Worm (Caenorhabditis elegans) whole organism, early embryonic: ENCODE measurements around the gene T13C2.2.

Experiments used
- B0310.2 ChIP-seq: sonication (generic microtip); optimal IDR thresholded peaks from 2 replicates; lab custom pipeline; 2016; ENCODE audit warnings: mild to moderate bottlenecking, missing genetic modification characterization, missing compliant biosample characterization
- F13C5.2 ChIP-seq: sonication (generic microtip); optimal IDR thresholded peaks from 2 replicates; lab custom pipeline; 2017; ENCODE audit warnings: mild to moderate bottlenecking, missing genetic modification characterization, inconsistent platforms, missing compliant biosample characterization
- aly-1 ChIP-seq: sonication (generic microtip); optimal IDR thresholded peaks from 2 replicates; lab custom pipeline; 2016; ENCODE audit warnings: missing genetic modification characterization, missing compliant biosample characterization
- ama-1 ChIP-seq: fragments of 150-350 bp; optimal IDR thresholded peaks from 2 replicates; lab custom pipeline; 2014
- ceh-13 ChIP-seq: fragments of 200-800 bp; sonication (Bioruptor generic); optimal IDR thresholded peaks from 2 replicates; lab custom pipeline; 2018; ENCODE audit warnings: mild to moderate bottlenecking, missing genetic modification characterization, missing compliant biosample characterization
- ceh-36 ChIP-seq: sonication (generic microtip); optimal IDR thresholded peaks from 2 replicates; lab custom pipeline; 2016; ENCODE audit warnings: missing genetic modification characterization, inconsistent platforms, missing compliant biosample characterization
- ets-7 ChIP-seq: sonication (generic microtip); optimal IDR thresholded peaks from 2 replicates; lab custom pipeline; 2016; ENCODE audit warnings: missing genotype, missing genetic modification characterization, missing compliant biosample characterization
- flt-1 ChIP-seq: fragments of 200-800 bp; sonication (Bioruptor generic); IDR thresholded peaks from 2 replicates; pipeline ENCODE4 v1.3.6; 2022; ENCODE audit warnings: missing genetic modification characterization, missing compliant biosample characterization
- hmbx-1 ChIP-seq: sonication (generic microtip); optimal IDR thresholded peaks from 2 replicates; lab custom pipeline; 2016; ENCODE audit warnings: mild to moderate bottlenecking, missing genetic modification characterization, missing compliant biosample characterization
- hmg-4 ChIP-seq: fragments of 200-800 bp; sonication (Bioruptor generic); optimal IDR thresholded peaks from 2 replicates; lab custom pipeline; 2018; ENCODE audit warnings: mild to moderate bottlenecking, missing genetic modification characterization, missing compliant biosample characterization
- hnd-1 ChIP-seq: sonication (generic microtip); optimal IDR thresholded peaks from 2 replicates; lab custom pipeline; 2016; ENCODE audit warnings: missing genetic modification characterization, missing compliant biosample characterization
- pes-1 ChIP-seq: fragments of 200-800 bp; sonication (Bioruptor generic); IDR thresholded peaks from 2 replicates; pipeline ENCODE4 v1.3.6; 2022; ENCODE audit warnings: missing genetic modification reagents, missing genetic modification characterization, missing compliant biosample characterization
- scrt-1 ChIP-seq: fragments of 200-800 bp; sonication (Bioruptor generic); IDR thresholded peaks from 2 replicates; pipeline ENCODE4 v1.3.6; 2022; ENCODE audit warnings: missing genetic modification characterization, missing compliant biosample characterization
- sea-1 ChIP-seq: fragments of 200-800 bp; sonication (Bioruptor generic); conservative IDR thresholded peaks from 2 replicates; pipeline ENCODE4 v1.3.6; 2022; ENCODE audit warnings: missing genetic modification characterization, missing compliant biosample characterization
- tbx-11 ChIP-seq: fragments of 200-800 bp; sonication (Bioruptor generic); IDR thresholded peaks from 2 replicates; pipeline ENCODE4 v1.3.6; 2022; ENCODE audit warnings: missing genetic modification characterization, missing compliant biosample characterization
- tbx-37 ChIP-seq: fragments of 200-800 bp; sonication (Bioruptor generic); conservative IDR thresholded peaks from 2 replicates; pipeline ENCODE4 v1.3.6; 2022; ENCODE audit warnings: missing genetic modification reagents, missing genetic modification characterization, missing compliant biosample characterization
- tra-4 ChIP-seq: sonication (generic microtip); optimal IDR thresholded peaks from 2 replicates; lab custom pipeline; 2017; ENCODE audit warnings: missing genetic modification characterization, missing compliant biosample characterization

Gene T13C2.2

DNA sequence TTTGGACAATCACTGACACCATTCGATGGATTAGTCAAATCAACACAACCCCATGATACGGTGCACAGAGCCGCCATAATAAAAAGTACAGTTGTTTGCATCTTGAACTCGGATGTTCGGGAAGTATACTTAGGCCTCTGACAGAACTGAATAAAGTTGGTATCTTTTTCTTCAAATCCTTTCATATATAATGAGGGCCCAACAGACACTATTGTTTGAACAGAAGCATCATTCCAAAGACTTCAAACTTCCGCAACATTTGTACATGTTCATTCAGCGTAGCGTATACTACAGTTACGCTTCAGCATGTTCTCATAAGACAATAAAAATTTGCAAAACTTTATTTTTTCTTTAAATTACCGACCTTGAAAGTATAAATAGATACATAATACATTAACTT is 40.0 kb upstream of the T13C2.2 start, which contains the start of gene F41G3.19:
TSS of gene F41G3.19 (minus strand) at position 101 of the 400 bp plus-strand sequence.
- no peak for TF ChIP-seq hmg-4 (GFP tag; lab: Kevin White, UChicago)
- TF ChIP-seq ceh-13 (GFP tag; lab: Kevin White, UChicago) = no peak
- TF ChIP-seq tbx-37 = no peak
- no peak for TF ChIP-seq tbx-11 (GFP tag; lab: Robert Waterston, UW)
- no peak for TF ChIP-seq F13C5.2 (tag; lab: Kevin White, UChicago)
- no peak for TF ChIP-seq B0310.2 (tag; lab: Kevin White, UChicago)
- TF ChIP-seq hnd-1 (tag; lab: Kevin White, UChicago) = no peak
- TF ChIP-seq tra-4 (tag; lab: Kevin White, UChicago) = no peak
- no peak for TF ChIP-seq pes-1 (GFP tag; lab: Robert Waterston, UW)
- TF ChIP-seq flt-1 = no peak
- no peak for TF ChIP-seq scrt-1
- no peak for TF ChIP-seq ets-7 (tag; lab: Kevin White, UChicago)
- no peak for TF ChIP-seq aly-1
- no peak for TF ChIP-seq ceh-36 (tag; lab: Kevin White, UChicago)
- TF ChIP-seq ama-1 (lab: Kevin White, UChicago) = no peak
- TF ChIP-seq sea-1 (GFP tag; lab: Robert Waterston, UW) = no peak
- no peak for TF ChIP-seq hmbx-1

DNA sequence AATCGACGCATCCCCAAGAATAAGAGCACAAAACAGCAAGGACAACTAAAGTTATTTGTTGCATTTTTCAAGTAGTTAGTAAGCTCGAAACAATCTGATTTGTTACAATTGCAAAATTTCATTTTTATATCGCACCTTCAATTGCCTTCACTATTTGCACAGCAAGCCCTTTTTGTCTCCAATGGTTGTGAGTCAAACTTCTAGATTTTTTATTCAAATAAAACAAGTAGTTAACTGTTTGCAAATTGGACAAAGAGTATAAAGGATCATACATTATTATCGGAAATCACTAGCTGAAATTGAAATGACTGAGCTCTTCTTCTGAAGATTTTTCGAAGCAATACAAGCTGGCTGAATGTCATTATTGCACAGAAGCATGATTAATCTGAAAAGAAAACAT is 39.1 kb upstream of the T13C2.2 start, which contains the start of gene F41G3.21:
TSS of gene F41G3.21 (minus strand) at position 101 of the 400 bp plus-strand sequence.
- TF ChIP-seq tbx-11 (GFP tag; lab: Robert Waterston, UW) = no peak
- no peak for TF ChIP-seq F13C5.2 (tag; lab: Kevin White, UChicago)
- TF ChIP-seq tra-4 (tag; lab: Kevin White, UChicago) = no peak
- TF ChIP-seq pes-1 (GFP tag; lab: Robert Waterston, UW) = no peak
- TF ChIP-seq ceh-13 (GFP tag; lab: Kevin White, UChicago) = no peak
- TF ChIP-seq ama-1 (lab: Kevin White, UChicago) = no peak
- no peak for TF ChIP-seq flt-1
- TF ChIP-seq B0310.2 (tag; lab: Kevin White, UChicago) = no peak
- TF ChIP-seq ceh-36 (tag; lab: Kevin White, UChicago) = no peak
- no peak for TF ChIP-seq tbx-37
- no peak for TF ChIP-seq ets-7 (tag; lab: Kevin White, UChicago)
- TF ChIP-seq scrt-1 = no peak
- no peak for TF ChIP-seq hnd-1 (tag; lab: Kevin White, UChicago)
- TF ChIP-seq hmg-4 (GFP tag; lab: Kevin White, UChicago) = no peak
- no peak for TF ChIP-seq sea-1 (GFP tag; lab: Robert Waterston, UW)
- TF ChIP-seq hmbx-1 = no peak
- TF ChIP-seq aly-1 = no peak

DNA sequence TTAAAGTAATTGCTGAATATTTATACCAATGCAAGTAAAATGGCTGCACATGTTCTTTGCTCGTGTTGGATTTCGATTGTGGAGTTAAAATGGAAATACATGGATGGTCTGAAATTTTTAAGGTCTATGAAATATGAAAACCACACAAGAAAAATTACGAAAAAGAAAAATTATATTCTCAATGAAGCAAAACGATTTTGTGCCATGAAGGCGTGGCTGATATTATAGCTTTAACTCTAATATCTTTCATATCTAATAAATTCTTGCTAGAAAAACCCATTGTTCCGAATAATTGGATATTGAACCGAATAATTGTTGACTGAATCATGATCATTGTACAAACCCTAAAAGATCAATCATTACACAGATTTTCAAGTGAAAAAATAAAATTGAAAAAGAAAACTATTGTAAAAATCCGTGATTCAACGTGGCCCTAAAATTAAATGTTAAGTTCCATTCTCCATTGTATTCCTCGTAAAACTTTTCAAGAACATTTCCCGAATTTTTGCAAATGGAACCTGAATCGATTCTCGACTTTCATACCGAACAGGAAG is 37.2 kb upstream of the T13C2.2 start, which contains the start of the genes srx-95 and fis-1:
TSS of gene srx-95 (minus strand) at position 101 of the 554 bp plus-strand sequence.
TSS of gene fis-1 (plus strand) at position 504 of the 554 bp plus-strand sequence.
- TF ChIP-seq ama-1 (lab: Kevin White, UChicago) (no peak), pes-1 (GFP tag; lab: Robert Waterston, UW) (no peak), scrt-1 (no peak), hmbx-1 (no peak), hmg-4 (GFP tag; lab: Kevin White, UChicago) (no peak), tbx-37 (no peak), F13C5.2 (tag; lab: Kevin White, UChicago) (no peak), tbx-11 (GFP tag; lab: Robert Waterston, UW) (no peak), aly-1 (no peak), sea-1 (GFP tag; lab: Robert Waterston, UW) (no peak)

DNA sequence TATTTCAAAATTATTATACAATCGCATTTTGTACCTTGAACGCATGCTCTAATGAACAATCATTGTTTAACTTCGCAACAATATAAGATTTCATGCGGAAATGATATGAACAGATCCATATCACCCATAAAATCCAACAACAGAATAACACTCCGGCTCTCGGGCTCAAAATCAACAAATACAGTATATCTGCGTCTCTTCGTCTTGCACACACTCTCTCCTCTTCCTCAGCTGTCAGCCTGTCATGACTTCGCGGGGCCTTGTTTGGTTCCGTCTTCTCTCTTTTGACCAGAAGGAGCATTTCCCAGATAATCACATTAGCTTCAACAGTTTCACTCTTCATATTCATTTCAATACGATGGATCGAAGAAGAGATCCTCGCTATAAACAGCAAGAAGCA is 35.8 kb upstream of the T13C2.2 start, which contains the start of gene F41G3.3:
TSS of gene F41G3.3 (plus strand) at position 301 of the 400 bp plus-strand sequence.
- no peak for TF ChIP-seq ama-1 (lab: Kevin White, UChicago)

DNA sequence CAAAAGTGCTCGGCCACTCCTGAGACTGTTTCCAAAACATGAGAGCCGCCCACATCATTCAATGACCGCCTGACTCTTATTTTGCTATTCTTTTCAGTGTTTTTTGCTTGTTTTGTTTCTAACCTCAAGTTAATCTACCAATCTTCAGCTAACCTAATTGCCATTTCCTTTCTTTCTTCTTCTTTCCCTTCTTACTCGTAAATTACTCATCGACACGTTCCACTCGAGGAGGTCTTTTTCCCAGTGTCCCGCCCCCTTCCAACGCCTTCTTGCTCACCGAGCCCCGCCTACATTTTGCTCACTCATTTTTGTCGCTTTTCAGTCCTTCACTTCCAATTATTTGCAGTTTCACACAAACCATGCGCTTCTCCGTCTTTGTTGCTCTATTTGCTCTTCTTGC is 27.3 kb upstream of the T13C2.2 start, which contains the start of gene nlp-50:
TSS of gene nlp-50 (plus strand) at position 301 of the 400 bp plus-strand sequence.
- TF ChIP-seq ceh-13 (GFP tag; lab: Kevin White, UChicago) (no peak), scrt-1 (no peak), hmg-4 (GFP tag; lab: Kevin White, UChicago) (no peak), B0310.2 (tag; lab: Kevin White, UChicago) (no peak), ceh-36 (tag; lab: Kevin White, UChicago) (no peak), tra-4 (tag; lab: Kevin White, UChicago) (no peak), hmbx-1 (no peak), hnd-1 (tag; lab: Kevin White, UChicago) (no peak), sea-1 (GFP tag; lab: Robert Waterston, UW) (no peak), tbx-11 (GFP tag; lab: Robert Waterston, UW) (no peak), F13C5.2 (tag; lab: Kevin White, UChicago) (no peak), ets-7 (tag; lab: Kevin White, UChicago) (no peak), pes-1 (GFP tag; lab: Robert Waterston, UW) (no peak)

DNA sequence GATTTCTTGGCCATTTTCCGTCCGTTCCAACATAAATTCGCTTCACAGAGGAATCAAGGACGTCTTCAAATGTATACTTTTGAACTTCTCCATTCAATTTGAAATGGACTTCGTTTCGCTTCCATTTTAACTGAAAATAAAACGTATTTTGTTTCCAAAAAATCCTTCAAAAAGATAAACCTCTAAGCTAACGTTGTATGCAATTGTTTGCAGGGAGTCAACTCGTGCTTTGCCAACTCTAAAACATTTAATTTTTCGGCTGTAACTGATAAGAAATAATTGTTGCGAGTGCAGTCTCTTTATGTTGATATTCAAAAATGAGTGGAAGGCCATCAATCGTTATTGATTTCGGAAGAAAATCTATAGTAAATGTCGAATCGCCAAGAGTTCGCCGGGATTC is 24.0 kb upstream of the T13C2.2 start, which contains the start of gene F41G3.18:
TSS of gene F41G3.18 (plus strand) at position 301 of the 400 bp plus-strand sequence.
- TF ChIP-seq hnd-1 (tag; lab: Kevin White, UChicago) (no peak), hmg-4 (GFP tag; lab: Kevin White, UChicago) (no peak), aly-1 (no peak), ets-7 (tag; lab: Kevin White, UChicago) (no peak), tra-4 (tag; lab: Kevin White, UChicago) (no peak), B0310.2 (tag; lab: Kevin White, UChicago) (no peak), tbx-11 (GFP tag; lab: Robert Waterston, UW) (no peak), tbx-37 (no peak), ceh-13 (GFP tag; lab: Kevin White, UChicago) (no peak), hmbx-1 (no peak), ama-1 (lab: Kevin White, UChicago) (no peak), F13C5.2 (tag; lab: Kevin White, UChicago) (no peak), ceh-36 (tag; lab: Kevin White, UChicago) (no peak), sea-1 (GFP tag; lab: Robert Waterston, UW) (no peak)

DNA sequence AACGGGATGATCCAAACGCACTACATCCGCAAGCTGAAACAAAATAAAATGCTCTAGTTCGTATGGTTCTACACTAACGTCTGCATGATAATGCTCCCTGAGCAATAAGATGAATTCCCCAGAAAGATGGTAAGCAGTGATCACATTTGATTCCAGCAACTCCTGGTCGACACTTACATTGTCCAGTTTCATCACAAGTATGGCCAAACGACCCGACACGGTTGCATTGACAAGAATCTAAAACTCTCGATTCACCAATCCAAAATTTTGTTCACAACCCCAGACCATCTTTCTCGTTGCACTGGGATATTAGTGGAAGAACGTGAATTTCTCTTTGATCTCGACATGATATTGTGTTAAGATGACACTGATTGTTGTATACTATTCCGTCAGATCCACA is 22.0 kb upstream of the T13C2.2 start:
- 0 out of 2 replicates have a peak, but pooled peaks have one; percentile 40 for TF ChIP-seq scrt-1
- TF ChIP-seq aly-1 = no peak
